Worm (Caenorhabditis elegans) whole organism, L3 larva: ENCODE data around the gene nhr-228.

Source experiments
- elt-1 ChIP-seq: fragments of 150-350 bp; optimal IDR thresholded peaks from 2 replicates; lab custom pipeline; 2014; ENCODE audit warnings: missing biosample characterization, missing genetic modification characterization
- nhr-11 ChIP-seq: fragments of 150-350 bp; optimal IDR thresholded peaks from 2 replicates; lab custom pipeline; 2014; ENCODE audit warnings: missing biosample characterization, missing genetic modification characterization
- nhr-23 ChIP-seq: fragments of 150-350 bp; optimal IDR thresholded peaks from 2 replicates; lab custom pipeline; 2014; ENCODE audit warnings: missing biosample characterization, missing genetic modification reagents, missing genetic modification characterization
- nhr-237 ChIP-seq: fragments of 150-350 bp; optimal IDR thresholded peaks from 2 replicates; lab custom pipeline; 2014; ENCODE audit warnings: missing biosample characterization, missing genetic modification characterization
- nhr-77 ChIP-seq: fragments of 150-350 bp; optimal IDR thresholded peaks from 2 replicates; lab custom pipeline; 2014; ENCODE audit warnings: missing biosample characterization, missing genetic modification characterization

DNA sequence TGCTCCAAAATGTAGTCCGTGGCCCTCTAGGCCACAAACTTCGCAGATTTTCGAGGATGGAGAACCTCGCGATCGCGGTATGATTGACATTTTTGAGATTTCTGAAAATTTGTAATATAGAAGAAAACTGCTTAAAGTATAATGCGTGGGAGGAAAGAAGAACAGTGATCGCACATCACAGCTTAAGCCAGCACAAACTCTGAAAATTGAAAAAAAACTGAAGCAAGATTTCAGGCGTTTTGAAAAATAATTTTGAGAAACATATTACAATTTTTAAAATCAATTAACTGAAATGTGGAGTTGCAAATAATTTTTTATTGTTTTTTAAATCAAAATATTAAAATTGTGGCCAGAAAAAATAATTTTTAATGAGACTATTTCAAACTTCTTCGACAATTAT is 14.6 kb upstream of the nhr-228 start, which contains the start of gene nhr-275:
- no peak for TF ChIP-seq nhr-237 (tag; lab: Kevin White, UChicago)
- TF ChIP-seq nhr-77 (tag; lab: Kevin White, UChicago), result no peak
- no peak for TF ChIP-seq nhr-23
- no peak for TF ChIP-seq nhr-11 (tag; lab: Kevin White, UChicago)
- no peak for TF ChIP-seq elt-1
